Fruit fly (Drosophila melanogaster): ENCODE results near the gene Tet.

DNA sequence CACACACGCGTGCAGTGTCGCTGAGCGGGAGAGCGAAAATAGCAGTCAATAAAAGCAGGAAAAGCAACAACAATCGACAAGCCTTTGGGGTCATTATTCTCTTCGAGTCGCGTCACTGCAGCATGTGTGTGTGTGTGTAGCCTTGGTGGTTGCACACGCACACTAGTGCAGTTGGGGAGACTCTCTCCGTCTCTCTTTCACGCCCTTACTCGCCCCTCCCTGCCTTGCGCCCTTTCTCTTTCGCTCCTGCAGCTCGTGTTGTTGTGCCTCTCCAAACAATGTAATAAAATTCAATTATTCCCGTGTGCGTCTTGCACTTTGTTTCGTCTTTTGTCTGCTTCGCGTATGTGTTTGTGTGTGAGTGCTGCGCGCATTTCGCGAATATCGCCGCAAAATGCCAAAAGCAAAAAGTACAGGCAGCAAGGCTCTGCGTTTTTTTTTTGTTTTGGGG lies 55.4 kb downstream of the Tet start:
- TF ChIP-seq CG7101 (tag; optimal IDR thresholded peaks at IDR 0.05) (no peak), CG1620 (GFP tag; optimal IDR thresholded peaks at IDR 0.05) (no peak), cic (GFP tag; optimal IDR thresholded peaks at IDR 0.05) (no peak), Hr96 (GFP tag; optimal IDR thresholded peaks at IDR 0.05) (no peak)

All from whole organism, adult.